Worm (Caenorhabditis elegans) whole organism, L1 larva: ENCODE measurements around the gene sup-26.

Experiments used
- C04F5.9 ChIP-seq: sonication (generic microtip); optimal IDR thresholded peaks from 2 replicates; lab custom pipeline; 2016; ENCODE audit warnings: missing genetic modification characterization, missing compliant biosample characterization
- Y116A8C.19 ChIP-seq: sonication (generic microtip); optimal IDR thresholded peaks from 2 replicates; lab custom pipeline; 2016; ENCODE audit warnings: missing compliant biosample characterization, missing genetic modification characterization, borderline replicate concordance
- alr-1 ChIP-seq: fragments of 200-800 bp; sonication (Bioruptor generic); optimal IDR thresholded peaks from 2 replicates; lab custom pipeline; 2018; ENCODE audit warnings: borderline replicate concordance, mild to moderate bottlenecking, missing genetic modification characterization, missing compliant biosample characterization
- aly-2 ChIP-seq: fragments of 150-350 bp; optimal IDR thresholded peaks from 2 replicates; lab custom pipeline; 2014; ENCODE audit warnings: missing biosample characterization, missing genetic modification characterization
- ama-1 ChIP-seq: fragments of 150-350 bp; optimal IDR thresholded peaks from 2 replicates; lab custom pipeline; 2014
- blmp-1 ChIP-seq: fragments of 150-350 bp; optimal IDR thresholded peaks from 2 replicates; lab custom pipeline; 2014; ENCODE audit warnings: missing biosample characterization, missing genetic modification characterization
- ceh-63 ChIP-seq: fragments of 200-800 bp; sonication (Bioruptor generic); optimal IDR thresholded peaks from 2 replicates; lab custom pipeline; 2018; ENCODE audit warnings: mild to moderate bottlenecking, missing genetic modification characterization, missing compliant biosample characterization
- ceh-8 ChIP-seq: fragments of 200-800 bp; sonication (Bioruptor generic); optimal IDR thresholded peaks from 2 replicates; lab custom pipeline; 2018; ENCODE audit warnings: mild to moderate bottlenecking, missing genetic modification characterization, moderate library complexity, missing compliant biosample characterization
- dpl-1 ChIP-seq, 3 experiments: fragments of 150-350 bp in 2 of 3; sonication (generic microtip) in 1 of 3; optimal IDR thresholded peaks; 2 replicates each; lab custom pipeline; 2014 to 2017; ENCODE audit warnings: missing biosample characterization in 3 of 3, missing genetic modification characterization in 3 of 3, missing genetic modification reagents in 3 of 3
- efl-1 ChIP-seq, 4 experiments: fragments of 150-350 bp; optimal IDR thresholded peaks in 3 of 4; peaks in 1 of 4; 1 replicate in 1 of 4; 2 replicates in 3 of 4; lab custom pipeline; 2014; ENCODE audit warnings: missing biosample characterization in 2 of 4, missing genetic modification characterization in 2 of 4, missing genetic modification reagents in 2 of 4
- elt-2 ChIP-seq: sonication (generic microtip); optimal IDR thresholded peaks from 2 replicates; lab custom pipeline; 2016; ENCODE audit warnings: missing genetic modification characterization, mild to moderate bottlenecking, inconsistent platforms, missing compliant biosample characterization, missing genetic modification reagents
- elt-3 ChIP-seq, 6 experiments: fragments of 150-350 bp in 1 of 6; sonication (generic microtip); optimal IDR thresholded peaks; 2 replicates each; lab custom pipeline; 2017 to 2018; ENCODE audit warnings: missing biosample characterization in 6 of 6, missing genetic modification characterization in 6 of 6, inconsistent platforms in 1 of 6
- fkh-10 ChIP-seq: sonication (generic microtip); optimal IDR thresholded peaks from 2 replicates; lab custom pipeline; 2017; ENCODE audit warnings: missing biosample characterization, missing genetic modification reagents, missing genetic modification characterization
- fkh-8 ChIP-seq: sonication (generic microtip); optimal IDR thresholded peaks from 2 replicates; lab custom pipeline; 2016; ENCODE audit warnings: mild to moderate bottlenecking, missing genetic modification characterization, missing compliant biosample characterization
- hpl-2 ChIP-seq: fragments of 150-350 bp; optimal IDR thresholded peaks from 2 replicates; lab custom pipeline; 2014; ENCODE audit warnings: missing biosample characterization, missing genetic modification reagents, missing genetic modification characterization
- irx-1 ChIP-seq: sonication (generic microtip); optimal IDR thresholded peaks from 2 replicates; lab custom pipeline; 2016; ENCODE audit warnings: missing genetic modification characterization, missing compliant biosample characterization
- jun-1 ChIP-seq: fragments of 150-350 bp; optimal IDR thresholded peaks from 2 replicates; lab custom pipeline; 2014; ENCODE audit warnings: missing biosample characterization, missing genetic modification reagents, missing genetic modification characterization
- lin-13 ChIP-seq: fragments of 150-350 bp; optimal IDR thresholded peaks from 2 replicates; lab custom pipeline; 2014; ENCODE audit warnings: missing biosample characterization, missing genetic modification reagents, missing genetic modification characterization
- lin-35 ChIP-seq, 2 experiments: fragments of 150-350 bp; optimal IDR thresholded peaks; 2 replicates each; lab custom pipeline; 2014; ENCODE audit warnings: missing biosample characterization in 2 of 2, missing genetic modification characterization in 2 of 2, missing genetic modification reagents in 2 of 2
- lin-39 ChIP-seq: fragments of 150-350 bp; optimal IDR thresholded peaks from 2 replicates; lab custom pipeline; 2014; ENCODE audit warnings: missing biosample characterization, missing genetic modification reagents, missing genetic modification characterization
- lir-3 ChIP-seq: sonication (generic microtip); optimal IDR thresholded peaks from 2 replicates; lab custom pipeline; 2016; ENCODE audit warnings: mild to moderate bottlenecking, missing genetic modification characterization, moderate library complexity, missing compliant biosample characterization; ENCODE audit not compliant: poor library complexity
- lsy-2 ChIP-seq, 2 experiments: fragments of 150-350 bp; optimal IDR thresholded peaks; 2 replicates each; lab custom pipeline; 2014; ENCODE audit warnings: missing biosample characterization in 2 of 2, missing genetic modification characterization in 2 of 2
- nhr-11 ChIP-seq: fragments of 150-350 bp; optimal IDR thresholded peaks from 2 replicates; lab custom pipeline; 2014; ENCODE audit warnings: missing biosample characterization, missing genetic modification characterization
- nhr-19 ChIP-seq: fragments of 200-800 bp; sonication (Bioruptor generic); conservative IDR thresholded peaks from 2 replicates; pipeline ENCODE4 v1.3.6; 2022; ENCODE audit warnings: missing genetic modification characterization, missing compliant biosample characterization
- nhr-20 ChIP-seq: sonication (generic microtip); optimal IDR thresholded peaks from 2 replicates; lab custom pipeline; 2016; ENCODE audit warnings: mild to moderate bottlenecking, missing genetic modification characterization, missing compliant biosample characterization
- nhr-237 ChIP-seq: fragments of 150-350 bp; optimal IDR thresholded peaks from 2 replicates; lab custom pipeline; 2014; ENCODE audit warnings: missing biosample characterization, missing genetic modification characterization
- nhr-85 ChIP-seq: sonication (generic microtip); peaks from one replicate; lab custom pipeline; 2016; ENCODE audit warnings: missing genetic modification characterization, inconsistent platforms, missing compliant biosample characterization
- pqm-1 ChIP-seq: sonication (generic microtip); optimal IDR thresholded peaks from 3 replicates; lab custom pipeline; 2017; ENCODE audit warnings: missing biosample characterization, missing genetic modification characterization
- rnt-1 ChIP-seq: sonication (generic microtip); optimal IDR thresholded peaks from 2 replicates; lab custom pipeline; 2016; ENCODE audit warnings: mild to moderate bottlenecking, missing genetic modification characterization, moderate library complexity, missing compliant biosample characterization
- skn-1 ChIP-seq: fragments of 150-350 bp; optimal IDR thresholded peaks from 2 replicates; lab custom pipeline; 2014; ENCODE audit warnings: missing biosample characterization, missing genetic modification characterization
- snpc-4 ChIP-seq: fragments of 150-350 bp; optimal IDR thresholded peaks from 2 replicates; lab custom pipeline; 2014; ENCODE audit warnings: missing biosample characterization, missing genetic modification characterization
- sox-4 ChIP-seq: sonication (generic microtip); optimal IDR thresholded peaks from 2 replicates; lab custom pipeline; 2016; ENCODE audit warnings: missing genetic modification characterization, missing compliant biosample characterization
- sup-37 ChIP-seq: fragments of 200-800 bp; sonication (Bioruptor generic); optimal IDR thresholded peaks from 2 replicates; lab custom pipeline; 2018; ENCODE audit warnings: mild to moderate bottlenecking, missing genetic modification characterization, missing compliant biosample characterization
- swsn-7 ChIP-seq: sonication (generic microtip); optimal IDR thresholded peaks from 2 replicates; lab custom pipeline; 2016; ENCODE audit warnings: missing genetic modification characterization, missing compliant biosample characterization
- tlp-1 ChIP-seq: fragments of 150-350 bp; optimal IDR thresholded peaks from 2 replicates; lab custom pipeline; 2014; ENCODE audit warnings: missing biosample characterization, missing genetic modification characterization
- unc-130 ChIP-seq: fragments of 150-350 bp; optimal IDR thresholded peaks from 2 replicates; lab custom pipeline; 2017; ENCODE audit warnings: missing biosample characterization, missing genetic modification characterization, inconsistent platforms
- unc-62 ChIP-seq: fragments of 150-350 bp; optimal IDR thresholded peaks from 2 replicates; lab custom pipeline; 2014; ENCODE audit warnings: missing biosample characterization, missing genetic modification reagents, missing genetic modification characterization
- xbp-1 ChIP-seq: sonication (generic microtip); optimal IDR thresholded peaks from 2 replicates; lab custom pipeline; 2016; ENCODE audit warnings: missing genetic modification characterization, missing compliant biosample characterization
- zag-1 ChIP-seq: fragments of 150-350 bp; optimal IDR thresholded peaks from 2 replicates; lab custom pipeline; 2014; ENCODE audit warnings: missing biosample characterization, missing genetic modification characterization
- zip-4 ChIP-seq: fragments of 200-800 bp; sonication (Bioruptor generic); optimal IDR thresholded peaks from 2 replicates; lab custom pipeline; 2018; ENCODE audit warnings: mild to moderate bottlenecking, missing genetic modification characterization, moderate library complexity, missing compliant biosample characterization
- ztf-11 ChIP-seq, 2 experiments: sonication (generic microtip); optimal IDR thresholded peaks; 2 replicates each; lab custom pipeline; 2016 to 2017; ENCODE audit warnings: missing genetic modification characterization in 2 of 2, missing biosample characterization in 1 of 2, missing compliant biosample characterization in 1 of 2
- ztf-4 ChIP-seq: fragments of 150-350 bp; optimal IDR thresholded peaks from 2 replicates; lab custom pipeline; 2014; ENCODE audit warnings: missing biosample characterization, missing genetic modification characterization

sup-26 gene

DNA sequence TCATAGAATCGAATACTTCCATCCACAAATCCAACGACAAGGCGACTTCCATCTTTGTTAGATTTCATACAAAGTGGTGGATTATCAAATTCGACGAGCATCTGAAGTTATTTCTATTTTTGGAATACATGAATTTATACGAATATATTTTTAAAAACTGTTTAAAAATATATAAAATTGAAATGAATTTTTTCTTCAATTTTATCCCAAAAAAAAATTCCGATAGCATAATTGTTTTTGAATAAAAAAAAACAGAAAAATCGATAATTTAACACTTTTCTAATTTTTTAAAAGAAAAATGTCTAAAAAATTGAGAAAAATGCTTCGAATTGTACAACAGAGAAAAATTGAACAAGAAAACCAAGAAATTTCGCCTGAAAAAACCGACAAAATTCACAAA lies 32.5 kb downstream of the sup-26 start, which contains the start of gene Y44F5A.1:
Y44F5A.1 (minus strand) TSS at position 101 of the 400 bp plus-strand sequence.
- TF ChIP-seq lsy-2 (tag; optimal IDR thresholded peaks at IDR 0.05; lab: Kevin White, UChicago), result no peak
- TF ChIP-seq ztf-4 (tag; lab: Kevin White, UChicago), result no peak
- no peak for TF ChIP-seq rnt-1
- no peak for TF ChIP-seq jun-1 (tag; lab: Kevin White, UChicago)
- TF ChIP-seq sox-4 (tag; lab: Kevin White, UChicago), result no peak
- no peak for TF ChIP-seq hpl-2 (GFP tag; lab: Kevin White, UChicago)
- no peak for TF ChIP-seq swsn-7 (tag; lab: Kevin White, UChicago)
- TF ChIP-seq snpc-4 (tag; lab: Kevin White, UChicago), result no peak
- TF ChIP-seq xbp-1, result no peak
- TF ChIP-seq ztf-11 (tag; optimal IDR thresholded peaks at IDR 0.05; lab: Kevin White, UChicago), result no peak
- no peak for TF ChIP-seq sup-37
- no peak for TF ChIP-seq Y116A8C.19
- no peak for TF ChIP-seq unc-130 (tag; lab: Kevin White, UChicago)
- TF ChIP-seq zag-1, result no peak
- TF ChIP-seq nhr-19, result no peak
- TF ChIP-seq ceh-8 (GFP tag; lab: Kevin White, UChicago), result no peak

DNA sequence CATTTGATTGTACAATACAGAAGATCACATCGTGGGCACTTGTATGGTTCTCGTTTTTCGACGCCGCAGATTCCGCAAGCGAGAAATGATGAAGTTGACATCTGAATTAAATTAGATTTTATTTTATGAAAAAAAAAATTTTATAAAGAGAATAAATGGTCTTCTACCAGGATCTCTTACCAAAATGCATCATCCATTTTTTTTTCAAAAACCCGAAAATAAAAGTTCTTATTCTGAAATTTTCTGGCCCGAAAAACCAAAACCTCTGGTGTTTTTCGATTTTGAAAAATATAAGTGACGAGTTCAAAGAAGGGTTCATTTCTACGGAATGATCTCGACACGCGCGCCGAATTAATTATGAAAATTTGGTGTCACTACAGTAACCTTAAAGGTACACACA lies 35.7 kb downstream of the sup-26 start, which contains the start of gene zhit-2:
zhit-2 (minus strand) TSS at position 101 of the 400 bp plus-strand sequence.
- no peak for TF ChIP-seq unc-62 (GFP tag; lab: Kevin White, UChicago)
- TF ChIP-seq elt-2 (tag; lab: Kevin White, UChicago), result no peak
- no peak for TF ChIP-seq swsn-7 (tag; lab: Kevin White, UChicago)
- TF ChIP-seq ama-1 (lab: Kevin White, UChicago), result no peak
- TF ChIP-seq lin-13 (GFP tag; lab: Kevin White, UChicago), result no peak
- TF ChIP-seq, all 84 proteins: peak for 0

DNA sequence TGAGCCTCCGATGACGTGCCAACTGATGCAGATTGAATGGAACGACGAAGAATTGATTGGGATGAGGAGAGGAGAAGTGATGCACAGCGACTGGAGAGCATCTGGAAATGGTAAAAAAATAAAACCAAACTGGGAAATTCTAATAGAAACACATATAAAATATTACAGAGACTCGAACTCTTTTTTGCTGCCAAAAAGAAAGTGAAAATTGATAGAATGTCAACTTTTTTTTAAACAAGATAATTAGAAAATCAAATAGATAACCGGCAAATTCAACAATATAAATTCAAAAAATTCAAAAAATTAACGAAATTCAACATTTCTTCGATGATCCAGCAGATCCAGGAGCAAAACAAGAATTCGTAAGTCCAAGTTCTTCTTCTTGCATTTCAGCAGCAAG lies 36.6 kb downstream of the sup-26 start, which contains the start of gene mrpl-21:
mrpl-21 (minus strand) TSS at position 101 of the 400 bp plus-strand sequence.
- TF ChIP-seq blmp-1 (tag; lab: Kevin White, UChicago), result no peak
- TF ChIP-seq efl-1 (optimal IDR thresholded peaks at IDR 0.05; lab: Kevin White, UChicago), result no peak
- peak in 1 of 2 experiments; percentile 31 for TF ChIP-seq efl-1 (GFP tag; optimal IDR thresholded peaks at IDR 0.05 in 1 of 2; lab: Kevin White, UChicago)
- TF ChIP-seq nhr-11 (tag; lab: Kevin White, UChicago), result no peak
- peak; percentile 2 for TF ChIP-seq nhr-85 (tag; lab: Kevin White, UChicago)
- no peak for TF ChIP-seq nhr-237 (tag; lab: Kevin White, UChicago)

DNA sequence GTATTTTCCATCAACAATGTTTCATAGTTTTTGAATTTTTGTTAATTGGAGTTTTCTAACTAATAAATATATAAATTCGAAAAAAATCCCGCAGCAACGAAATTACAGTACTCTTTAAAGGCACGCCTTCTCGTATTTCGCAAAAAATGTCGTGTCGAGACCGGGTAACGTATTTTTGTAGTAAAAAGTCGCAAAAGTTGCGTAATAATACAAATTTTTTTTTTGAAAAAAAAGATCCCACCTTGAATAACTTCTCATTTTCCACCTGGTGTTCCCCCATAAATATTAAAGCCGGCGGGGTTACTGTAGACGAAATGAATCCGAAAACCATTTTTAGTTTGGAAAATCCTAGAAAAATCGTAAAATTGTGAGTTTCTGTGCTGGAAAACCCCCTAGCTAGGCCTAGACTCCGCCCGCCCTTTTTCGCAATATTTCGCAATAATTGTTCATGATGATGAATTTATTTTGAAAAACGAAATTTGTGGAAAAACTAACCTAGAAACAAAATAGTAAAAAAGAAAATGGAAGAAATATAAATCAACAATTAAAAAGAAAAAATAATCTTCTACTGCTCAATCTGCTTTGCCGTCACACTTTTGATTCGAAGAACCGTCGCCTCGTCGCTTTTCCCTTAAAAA lies 37.7 kb downstream of the sup-26 start, which contains the start of gene F43C1.7:
F43C1.7 (minus strand) TSS at position 351 of the 638 bp plus-strand sequence.
- no peak for TF ChIP-seq ceh-8 (GFP tag; lab: Kevin White, UChicago)
- TF ChIP-seq skn-1 (tag; lab: Kevin White, UChicago), result peak; percentile 66
- peak; percentile 30 for TF ChIP-seq zip-4 (GFP tag; lab: Kevin White, UChicago)
- TF ChIP-seq, all 84 proteins: peak for 2

DNA sequence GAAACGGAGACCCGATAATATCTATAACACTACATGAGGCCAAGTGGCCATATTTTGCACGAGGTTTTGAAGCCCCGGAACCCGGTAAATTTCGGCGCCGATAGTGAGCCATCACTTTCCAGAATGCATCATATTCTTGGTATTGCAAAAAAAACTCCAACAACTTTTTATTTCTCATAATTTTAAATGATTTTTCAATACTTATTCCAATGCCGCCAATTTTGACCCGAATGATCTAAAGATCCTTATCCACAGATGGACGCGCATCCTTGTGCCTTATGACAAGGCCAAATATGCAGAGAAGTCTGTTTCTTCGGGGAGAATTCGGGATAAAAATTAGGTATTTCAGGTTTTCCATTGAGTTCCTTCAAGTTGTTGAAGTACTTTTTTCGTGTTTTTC lies 38.8 kb downstream of the sup-26 start:
- TF ChIP-seq nhr-20 (peak; percentile 49), fkh-10 (no peak), nhr-85 (tag; lab: Kevin White, UChicago) (peak; percentile 86), nhr-237 (tag; lab: Kevin White, UChicago) (no peak), C04F5.9 (no peak)

DNA sequence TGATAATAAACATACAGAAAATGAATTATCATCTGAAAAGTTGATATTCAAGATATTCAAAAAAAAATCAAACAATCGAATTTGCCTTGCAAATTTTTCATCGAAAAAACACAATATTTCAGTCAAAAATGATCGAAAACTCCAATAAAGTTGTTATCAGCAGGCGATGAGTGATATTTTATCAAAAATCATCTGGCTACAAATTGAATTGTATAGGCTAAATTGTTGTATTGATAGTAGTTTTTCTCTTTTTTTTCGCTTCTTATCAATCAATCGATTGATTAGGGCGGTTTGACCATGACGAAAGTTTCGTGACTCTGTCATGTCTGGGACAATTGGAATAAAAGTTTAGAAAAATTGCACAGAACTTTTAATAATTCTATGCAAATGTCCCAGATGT lies 39.9 kb downstream of the sup-26 start:
- TF ChIP-seq lsy-2 (tag; optimal IDR thresholded peaks at IDR 0.05; lab: Kevin White, UChicago), result peak in 1 of 2 experiments; percentile 3
- no peak for TF ChIP-seq nhr-19
- no peak for TF ChIP-seq tlp-1 (tag; lab: Kevin White, UChicago)
- no peak for TF ChIP-seq aly-2 (tag; lab: Kevin White, UChicago)
- no peak for TF ChIP-seq lir-3 (tag; lab: Kevin White, UChicago)
- peak in 3 of 6 experiments; percentile 10 to 51 (median 27) for TF ChIP-seq elt-3 (tag; optimal IDR thresholded peaks at IDR 0.05; lab: Kevin White, UChicago)
- no peak for TF ChIP-seq alr-1 (tag; lab: Kevin White, UChicago)
- no peak for TF ChIP-seq ztf-4 (tag; lab: Kevin White, UChicago)
- no peak for TF ChIP-seq irx-1
- no peak for TF ChIP-seq fkh-8
- no peak for TF ChIP-seq pqm-1 (tag; lab: Kevin White, UChicago)
- no peak for TF ChIP-seq ceh-63 (GFP tag; lab: Kevin White, UChicago)
- peak in 1 of 2 experiments; percentile 13 for TF ChIP-seq lin-35 (GFP tag; optimal IDR thresholded peaks at IDR 0.05; lab: Kevin White, UChicago)
- TF ChIP-seq dpl-1 (GFP tag; optimal IDR thresholded peaks at IDR 0.05; lab: Kevin White, UChicago), result no peak
- peak; percentile 87 for TF ChIP-seq elt-2 (tag; lab: Kevin White, UChicago)
- TF ChIP-seq nhr-20, result peak; percentile 76
- no peak for TF ChIP-seq lin-39
